Fruit fly (Drosophila melanogaster) whole organism, wandering third instar larva: ENCODE results near the gene xit.
A peak's percentile ranks its signal among the peaks of the same experiment; 100 is the strongest.

Source experiments
- Abd-B ChIP-seq: fragments of >200 bp; optimal IDR thresholded peaks from 2 replicates; lab custom pipeline; 2017; ENCODE audit warnings: missing biosample characterization, missing genetic modification characterization
- Myc ChIP-seq: fragments of >200 bp; optimal IDR thresholded peaks from 2 replicates; lab custom pipeline; 2017
- OdsH ChIP-seq: fragments of 200-800 bp; sonication (Bioruptor generic); optimal IDR thresholded peaks from 2 replicates; lab custom pipeline; 2016; ENCODE audit warnings: missing biosample characterization, mild to moderate bottlenecking, missing genetic modification characterization
- pan ChIP-seq: fragments of >200 bp; optimal IDR thresholded peaks from 2 replicates; lab custom pipeline; 2017
- rgr ChIP-seq: fragments of 200-800 bp; sonication (Bioruptor generic); optimal IDR thresholded peaks from 3 replicates; lab custom pipeline; 2016; ENCODE audit warnings: missing biosample characterization, mild to moderate bottlenecking, missing genetic modification characterization

DNA sequence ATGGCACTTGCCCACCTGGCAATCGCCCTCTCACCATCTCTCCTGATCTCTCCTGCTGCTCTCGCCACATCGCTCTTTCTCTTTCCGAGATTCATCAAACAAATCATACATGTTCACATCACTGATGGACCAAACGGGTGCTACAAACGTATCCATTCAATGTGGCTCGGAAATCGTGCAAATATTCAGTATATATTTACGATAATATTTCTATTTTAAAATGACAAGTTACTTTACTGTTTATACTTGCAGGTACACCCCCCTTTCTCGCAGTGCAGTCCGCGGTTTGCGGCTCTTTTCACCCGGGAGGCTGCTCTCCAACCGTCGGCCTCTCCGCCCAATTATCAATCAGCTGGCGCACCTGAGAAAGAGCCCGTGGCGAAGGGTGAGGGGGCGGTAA is 29.3 kb upstream of the xit start:
- no peak for TF ChIP-seq Myc
- TF ChIP-seq rgr (GFP tag; lab: Kevin White, UChicago) = peak; percentile 78
- TF ChIP-seq OdsH (GFP tag; lab: Kevin White, UChicago) = peak; percentile 74
- no peak for TF ChIP-seq pan (lab: Kevin White, UChicago)
- no peak for TF ChIP-seq Abd-B (GFP tag; lab: Kevin White, UChicago)
